Fruit fly (Drosophila melanogaster) whole organism, embryonic: ENCODE data around the gene CG43245.

Experiments used
- B-H2 ChIP-seq: fragments of 200-800 bp; sonication (Bioruptor generic); optimal IDR thresholded peaks from 2 replicates; lab custom pipeline; 2018; ENCODE audit warnings: missing biosample characterization, mild to moderate bottlenecking, missing genetic modification characterization
- CG10209 ChIP-seq: fragments of 200-800 bp; sonication (Bioruptor generic); optimal IDR thresholded peaks from 3 replicates; lab custom pipeline; 2017; ENCODE audit warnings: missing biosample characterization, mild to moderate bottlenecking, missing genetic modification characterization, missing genetic modification reagents
- CG10431 ChIP-seq: fragments of 200-800 bp; sonication (Bioruptor generic); optimal IDR thresholded peaks from 3 replicates; lab custom pipeline; 2018; ENCODE audit warnings: missing biosample characterization, mild to moderate bottlenecking, missing genetic modification characterization
- CG12155 ChIP-seq: fragments of 200-800 bp; sonication (Bioruptor generic); optimal IDR thresholded peaks from 3 replicates; lab custom pipeline; 2016; ENCODE audit warnings: missing biosample characterization, missing genetic modification characterization
- CG12769 ChIP-seq: fragments of 200-800 bp; sonication (Bioruptor generic); optimal IDR thresholded peaks from 2 replicates; lab custom pipeline; 2019; ENCODE audit warnings: missing biosample characterization, mild to moderate bottlenecking, missing genetic modification characterization, moderate library complexity
- CG13775 ChIP-seq: fragments of 200-800 bp; sonication (Bioruptor generic); optimal IDR thresholded peaks from 3 replicates; lab custom pipeline; 2017; ENCODE audit warnings: missing biosample characterization, mild to moderate bottlenecking, missing genetic modification characterization
- CG15269 ChIP-seq: fragments of 200-800 bp; sonication (Bioruptor generic); optimal IDR thresholded peaks from 2 replicates; lab custom pipeline; 2018; ENCODE audit warnings: missing biosample characterization, mild to moderate bottlenecking, missing genetic modification characterization, moderate library complexity
- CG17912 ChIP-seq: fragments of 200-800 bp; sonication (Bioruptor generic); optimal IDR thresholded peaks from 2 replicates; lab custom pipeline; 2018; ENCODE audit warnings: missing biosample characterization, mild to moderate bottlenecking, missing genetic modification characterization
- CG32532 ChIP-seq: fragments of 200-800 bp; sonication (Bioruptor generic); IDR thresholded peaks from 2 replicates; pipeline ENCODE4 v1.3.6; 2022; ENCODE audit warnings: missing biosample characterization, missing genetic modification characterization
- CG33557 ChIP-seq: fragments of 200-800 bp; sonication (Bioruptor generic); optimal IDR thresholded peaks from 2 replicates; lab custom pipeline; 2019; ENCODE audit warnings: missing biosample characterization, mild to moderate bottlenecking, missing genetic modification characterization, moderate library complexity
- CG34422 ChIP-seq: fragments of 200-800 bp; sonication (Bioruptor generic); IDR thresholded peaks from 3 replicates; pipeline ENCODE4 v1.3.6; 2022; ENCODE audit warnings: missing biosample characterization, missing genetic modification characterization
- CG3847 ChIP-seq: fragments of 200-800 bp; sonication (Bioruptor generic); IDR thresholded peaks from 2 replicates; pipeline ENCODE4 v1.3.6; 2022; ENCODE audit warnings: missing biosample characterization, missing genetic modification characterization
- CG4707 ChIP-seq: fragments of 200-800 bp; sonication (Bioruptor generic); optimal IDR thresholded peaks from 2 replicates; lab custom pipeline; 2018; ENCODE audit warnings: missing biosample characterization, mild to moderate bottlenecking, missing genetic modification characterization, moderate library complexity
- CG4730 ChIP-seq: fragments of 200-800 bp; sonication (Bioruptor generic); IDR thresholded peaks from 2 replicates; pipeline ENCODE4 v1.3.6; 2022; ENCODE audit warnings: missing biosample characterization, missing genetic modification characterization
- CG6791 ChIP-seq: fragments of 200-800 bp; sonication (Bioruptor generic); IDR thresholded peaks from 3 replicates; pipeline ENCODE4 v1.3.6; 2022; ENCODE audit warnings: missing biosample characterization, missing genetic modification characterization; ENCODE audit not compliant: partially characterized antibody
- CG7786 ChIP-seq: fragments of 200-800 bp; sonication (Bioruptor generic); optimal IDR thresholded peaks from 2 replicates; lab custom pipeline; 2016; ENCODE audit warnings: missing biosample characterization, missing genetic modification characterization
- CG9215 ChIP-seq: fragments of 200-800 bp; sonication (Bioruptor generic); IDR thresholded peaks from 2 replicates; pipeline ENCODE4 v1.3.6; 2022; ENCODE audit warnings: missing biosample characterization, missing genetic modification characterization
- Dbx ChIP-seq: fragments of 200-800 bp; sonication (Bioruptor generic); IDR thresholded peaks from 3 replicates; pipeline ENCODE4 v1.3.6; 2022; ENCODE audit warnings: missing biosample characterization, missing genetic modification characterization
- Doc2 ChIP-seq: fragments of 200-800 bp; sonication (Bioruptor generic); IDR thresholded peaks from 2 replicates; pipeline ENCODE4 v1.3.6; 2022; ENCODE audit warnings: missing biosample characterization, missing genetic modification characterization
- E2f1 ChIP-seq: fragments of 200-800 bp; sonication (Bioruptor generic); IDR thresholded peaks from 2 replicates; pipeline ENCODE4 v1.3.6; 2022; ENCODE audit warnings: missing biosample characterization, missing genetic modification characterization
- Eip74EF ChIP-seq, 2 experiments: fragments of 200-800 bp in 1 of 2; fragments of >200 bp in 1 of 2; sonication (Bioruptor generic) in 1 of 2; optimal IDR thresholded peaks; 2 replicates each; lab custom pipeline; 2017 to 2019; ENCODE audit warnings: missing biosample characterization in 2 of 2, missing genetic modification characterization in 2 of 2, mild to moderate bottlenecking in 1 of 2, moderate library complexity in 1 of 2
- Gug ChIP-seq: fragments of 200-800 bp; sonication (Bioruptor generic); IDR thresholded peaks from 4 replicates; pipeline ENCODE4 v1.3.6; 2022; ENCODE audit warnings: missing biosample characterization, missing genetic modification characterization
- H2.0 ChIP-seq: fragments of 200-800 bp; sonication (Bioruptor generic); IDR thresholded peaks from 2 replicates; pipeline ENCODE4 v1.3.6; 2022; ENCODE audit warnings: missing biosample characterization, missing genetic modification characterization
- Hr39 ChIP-seq: fragments of >200 bp; optimal IDR thresholded peaks from 2 replicates; lab custom pipeline; 2017
- Hr78 ChIP-seq, 2 experiments: fragments of 200-800 bp in 1 of 2; fragments of >200 bp in 1 of 2; sonication (Bioruptor generic) in 1 of 2; optimal IDR thresholded peaks; 2 replicates each; lab custom pipeline; 2017 to 2019; ENCODE audit warnings: missing biosample characterization in 2 of 2, missing genetic modification characterization in 2 of 2, mild to moderate bottlenecking in 1 of 2, moderate library complexity in 1 of 2
- Lhr ChIP-seq: fragments of 200-800 bp; sonication (Bioruptor generic); optimal IDR thresholded peaks from 3 replicates; lab custom pipeline; 2017; ENCODE audit warnings: mild to moderate bottlenecking, missing biosample characterization, missing genetic modification reagents, missing genetic modification characterization
- MBD-R2 ChIP-seq: fragments of 200-800 bp; sonication (Bioruptor generic); IDR thresholded peaks from 2 replicates; pipeline ENCODE4 v1.3.6; 2022; ENCODE audit warnings: missing biosample characterization, missing genetic modification characterization
- Mrtf ChIP-seq: fragments of 200-800 bp; sonication (Bioruptor generic); IDR thresholded peaks from 3 replicates; pipeline ENCODE4 v1.3.6; 2022; ENCODE audit warnings: missing biosample characterization, missing genetic modification characterization
- Oaz ChIP-seq: fragments of 200-800 bp; sonication (Bioruptor generic); IDR thresholded peaks from 2 replicates; pipeline ENCODE4 v1.3.6; 2022; ENCODE audit warnings: missing biosample characterization, missing genetic modification characterization
- Ravus ChIP-seq: fragments of 200-800 bp; sonication (Bioruptor generic); IDR thresholded peaks from 2 replicates; pipeline ENCODE4 v1.3.6; 2022; ENCODE audit warnings: missing biosample characterization, missing genetic modification characterization
- Spps ChIP-seq: fragments of 200-800 bp; sonication (Bioruptor generic); optimal IDR thresholded peaks from 2 replicates; lab custom pipeline; 2018; ENCODE audit warnings: missing biosample characterization, mild to moderate bottlenecking, missing genetic modification characterization
- Usf ChIP-seq: fragments of 200-800 bp; sonication (Bioruptor generic); optimal IDR thresholded peaks from 2 replicates; lab custom pipeline; 2017; ENCODE audit warnings: missing genotype, missing biosample characterization, missing genetic modification characterization
- cwo ChIP-seq: fragments of 200-800 bp; sonication (Bioruptor generic); optimal IDR thresholded peaks from 3 replicates; lab custom pipeline; 2017; ENCODE audit warnings: missing biosample characterization, missing genetic modification characterization, mild to moderate bottlenecking, moderate library complexity, missing genetic modification reagents
- dpn ChIP-seq, 2 experiments: fragments of 200-800 bp; sonication (Bioruptor generic); optimal IDR thresholded peaks; 3 replicates each; lab custom pipeline; 2016; ENCODE audit warnings: missing biosample characterization in 2 of 2, missing genetic modification characterization in 2 of 2
- ewg ChIP-seq: fragments of 200-800 bp; sonication (Bioruptor generic); optimal IDR thresholded peaks from 3 replicates; lab custom pipeline; 2017; ENCODE audit warnings: mild to moderate bottlenecking, missing biosample characterization, missing genetic modification reagents, missing genetic modification characterization
- exex ChIP-seq: fragments of 200-800 bp; sonication (Bioruptor generic); optimal IDR thresholded peaks from 4 replicates; lab custom pipeline; 2018; ENCODE audit warnings: missing biosample characterization, mild to moderate bottlenecking, missing genetic modification characterization, moderate library complexity
- fru ChIP-seq: fragments of >200 bp; optimal IDR thresholded peaks from 2 replicates; lab custom pipeline; 2017
- fu2 ChIP-seq: fragments of 200-800 bp; sonication (Bioruptor generic); optimal IDR thresholded peaks from 2 replicates; lab custom pipeline; 2016; ENCODE audit warnings: missing biosample characterization, missing genetic modification characterization
- gfzf ChIP-seq: fragments of 200-800 bp; sonication (Bioruptor generic); optimal IDR thresholded peaks from 2 replicates; lab custom pipeline; 2016; ENCODE audit warnings: missing biosample characterization, mild to moderate bottlenecking, missing genetic modification characterization, moderate library complexity
- hbn ChIP-seq: fragments of 200-800 bp; sonication (Bioruptor generic); IDR thresholded peaks from 2 replicates; pipeline ENCODE4 v1.3.6; 2022; ENCODE audit warnings: missing biosample characterization, missing genetic modification characterization; ENCODE audit not compliant: partially characterized antibody
- insv ChIP-seq, 2 experiments: fragments of 200-800 bp; sonication (Bioruptor generic); optimal IDR thresholded peaks; 3 replicates each; lab custom pipeline; 2016 to 2018; ENCODE audit warnings: missing biosample characterization in 2 of 2, missing genetic modification characterization in 2 of 2
- klu ChIP-seq: fragments of 200-800 bp; sonication (Bioruptor generic); IDR thresholded peaks from 2 replicates; pipeline ENCODE4 v1.3.6; 2022; ENCODE audit warnings: missing biosample characterization, missing genetic modification characterization
- lilli ChIP-seq: fragments of 200-800 bp; sonication (Bioruptor generic); optimal IDR thresholded peaks from 3 replicates; lab custom pipeline; 2016; ENCODE audit warnings: missing biosample characterization, missing genetic modification characterization
- peb ChIP-seq: fragments of 200-800 bp; sonication (Bioruptor generic); IDR thresholded peaks from 2 replicates; pipeline ENCODE4 v1.3.6; 2022; ENCODE audit warnings: missing biosample characterization, missing genetic modification characterization
- pho ChIP-seq: fragments of 200-800 bp; sonication (Bioruptor generic); optimal IDR thresholded peaks from 2 replicates; lab custom pipeline; 2016; ENCODE audit warnings: missing biosample characterization, missing genetic modification characterization
- sisA ChIP-seq: fragments of 200-800 bp; sonication (Bioruptor generic); IDR thresholded peaks from 2 replicates; pipeline ENCODE4 v1.3.6; 2022; ENCODE audit warnings: missing biosample characterization, missing genetic modification characterization
- so ChIP-seq: fragments of 200-800 bp; sonication (Bioruptor generic); IDR thresholded peaks from 3 replicates; pipeline ENCODE4 v1.3.6; 2022; ENCODE audit warnings: missing biosample characterization, missing genetic modification characterization
- ttk ChIP-seq: fragments of 200-800 bp; sonication (Bioruptor generic); IDR thresholded peaks from 2 replicates; pipeline ENCODE4 v2.1.2; 2022; ENCODE audit warnings: missing biosample characterization, missing genetic modification characterization

The CG43245 gene

DNA sequence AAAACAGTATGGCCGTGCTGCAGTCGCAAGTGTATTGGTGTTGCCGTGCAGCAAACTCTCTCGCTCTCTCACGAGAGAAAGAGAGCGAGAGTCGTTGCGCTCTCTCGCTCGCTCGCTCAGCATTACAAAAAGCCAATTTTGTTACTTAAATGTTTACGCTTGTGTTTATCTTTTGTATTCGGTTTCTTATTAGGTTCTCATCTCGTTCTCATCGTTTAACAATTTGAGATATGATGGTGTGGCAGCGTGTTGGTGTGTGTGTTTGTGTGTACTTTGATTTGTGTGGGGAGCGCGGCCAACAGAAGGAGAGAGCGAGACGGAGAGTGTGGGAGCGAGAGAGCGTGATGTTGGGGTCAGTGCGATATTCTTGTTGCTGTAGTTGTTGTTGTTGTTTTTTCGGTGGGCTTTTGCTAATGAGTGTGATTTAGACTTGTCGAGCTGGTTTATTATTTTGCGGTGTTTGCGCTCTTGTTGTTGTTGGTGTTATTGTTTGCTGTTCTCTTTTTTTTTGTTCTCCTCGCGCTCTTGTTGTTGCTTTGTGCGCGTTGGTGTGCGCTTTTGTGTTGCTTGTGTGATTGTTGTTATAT, 34.5 kb upstream of the CG43245 start (continued):
- TF ChIP-seq Dbx (0 out of 3 replicates have a peak, but pooled peaks have one; percentile 9), CG9215 (no peak), CG17912 (GFP tag; lab: Kevin White, UChicago) (peak; percentile 62), fru (lab: Kevin White, UChicago) (no peak), Gug (no peak), CG13775 (GFP tag; lab: Kevin White, UChicago) (no peak), CG10431 (GFP tag; lab: Kevin White, UChicago) (no peak), CG7786 (no peak), hbn (GFP tag; lab: Robert Waterston, UW) (no peak), H2.0 (GFP tag; lab: Robert Waterston, UW) (no peak), Hr78 (GFP tag; optimal IDR thresholded peaks at IDR 0.05; lab: Kevin White, UChicago) (peak in 1 of 2 experiments; percentile 98)

DNA sequence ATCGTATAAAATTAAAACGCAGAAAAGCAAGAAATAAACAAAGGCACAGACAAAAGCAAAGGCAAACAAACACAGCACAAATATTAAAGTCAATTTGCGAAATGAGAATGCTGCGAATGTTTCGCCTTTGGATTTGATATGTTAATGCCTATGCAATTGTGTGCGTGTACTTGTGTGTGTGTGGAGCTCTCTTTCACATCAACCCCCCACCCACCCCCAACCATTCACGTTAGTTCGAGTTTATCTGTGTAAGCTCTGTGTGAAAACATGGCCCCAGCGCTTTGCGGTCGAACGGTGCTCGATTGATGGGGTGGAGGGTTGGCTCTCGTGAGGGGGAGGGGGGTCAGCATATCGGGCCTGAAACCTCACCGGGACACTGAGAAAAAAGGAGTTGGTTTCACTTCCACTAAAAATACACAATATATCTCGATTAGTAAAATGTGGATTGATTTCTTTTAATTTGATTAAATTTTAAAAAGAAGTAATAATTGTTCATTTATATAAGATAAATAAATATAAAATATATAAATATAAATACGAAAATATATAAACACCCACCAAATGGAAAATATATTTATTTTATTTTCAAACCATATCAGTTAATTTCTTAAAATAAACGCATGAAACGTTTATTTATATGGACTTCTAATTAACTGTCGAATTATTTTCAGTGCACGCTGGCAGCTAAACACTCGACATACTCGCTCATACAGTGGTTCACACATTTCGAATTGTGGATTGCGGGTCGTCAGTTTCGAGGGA, 33.2 kb upstream of the CG43245 start:
- TF ChIP-seq CG6791 (GFP tag; lab: Robert Waterston, UW), result no peak
- peak; percentile 40; the same call in 1 of the 2 replicates for TF ChIP-seq Ravus (GFP tag; lab: Robert Waterston, UW)
- peak; percentile 82 for TF ChIP-seq CG10209 (GFP tag; lab: Kevin White, UChicago)
- TF ChIP-seq sisA (GFP tag; lab: Robert Waterston, UW), result peak; percentile 80
- TF ChIP-seq Hr39, result no peak
- TF ChIP-seq CG12155 (GFP tag; lab: Kevin White, UChicago), result peak; percentile 54
- TF ChIP-seq Spps (tag; lab: Kevin White, UChicago), result no peak
- TF ChIP-seq Doc2 (GFP tag; lab: Robert Waterston, UW), result no peak
- peak; percentile 47; the same call in 1 of the 2 replicates for TF ChIP-seq Oaz (GFP tag; lab: Robert Waterston, UW)
- TF ChIP-seq insv (GFP tag; optimal IDR thresholded peaks at IDR 0.05; lab: Kevin White, UChicago), result peak in 1 of 2 experiments; percentile 33
- TF ChIP-seq CG34422 (GFP tag; lab: Robert Waterston, UW), result peak; percentile 74
- TF ChIP-seq ewg (GFP tag; lab: Kevin White, UChicago), result peak; percentile 62
- TF ChIP-seq MBD-R2 (GFP tag; lab: Robert Waterston, UW), result peak; percentile 63
- no peak; the same call in 1 of the 2 replicates for TF ChIP-seq peb (GFP tag; lab: Robert Waterston, UW)
- peak; percentile 73 for TF ChIP-seq Usf (GFP tag; lab: Kevin White, UChicago)
- TF ChIP-seq CG15269 (tag; lab: Kevin White, UChicago), result peak; percentile 86
- peak; percentile 60 for TF ChIP-seq CG33557
- TF ChIP-seq CG4707 (GFP tag; lab: Kevin White, UChicago), result no peak
- peak; percentile 79 for TF ChIP-seq ttk (GFP tag; lab: Robert Waterston, UW)
- no peak for TF ChIP-seq gfzf (GFP tag; lab: Kevin White, UChicago)
- TF ChIP-seq CG3847 (GFP tag; lab: Robert Waterston, UW), result peak; percentile 83
- TF ChIP-seq CG4730, result peak; percentile 69; the same call in 1 of the 2 replicates
- peak; percentile 68 for TF ChIP-seq CG12769 (tag; lab: Kevin White, UChicago)
- peak in 1 of 2 experiments; percentile 70 for TF ChIP-seq Eip74EF (GFP tag; optimal IDR thresholded peaks at IDR 0.05; lab: Kevin White, UChicago)
- TF ChIP-seq cwo, result peak; percentile 88
- TF ChIP-seq klu (GFP tag; lab: Robert Waterston, UW), result peak; percentile 76; the same call in 1 of the 2 replicates
- TF ChIP-seq Mrtf (GFP tag; lab: Robert Waterston, UW), result peak; percentile 67; the same call in 2 of the 3 replicates
- peak; percentile 85 for TF ChIP-seq E2f1 (GFP tag; lab: Robert Waterston, UW)
- peak; percentile 72; the same call in 2 of the 3 replicates for TF ChIP-seq so
- TF ChIP-seq dpn (GFP tag; optimal IDR thresholded peaks at IDR 0.05; lab: Kevin White, UChicago), result peak; percentile 45 to 63
- TF ChIP-seq fu2, result no peak
- TF ChIP-seq CG32532 (GFP tag; lab: Robert Waterston, UW), result peak; percentile 91
- peak; percentile 33 for TF ChIP-seq exex (tag; lab: Kevin White, UChicago)
- peak; percentile 21 for TF ChIP-seq lilli (GFP tag; lab: Kevin White, UChicago)
- TF ChIP-seq pho, result no peak
- peak; percentile 34 for TF ChIP-seq B-H2 (GFP tag; lab: Kevin White, UChicago)
- no peak for TF ChIP-seq Lhr (GFP tag; lab: Kevin White, UChicago)
